Fruit fly (Drosophila melanogaster): ENCODE results near the gene hyd.

The hyd gene

DNA sequence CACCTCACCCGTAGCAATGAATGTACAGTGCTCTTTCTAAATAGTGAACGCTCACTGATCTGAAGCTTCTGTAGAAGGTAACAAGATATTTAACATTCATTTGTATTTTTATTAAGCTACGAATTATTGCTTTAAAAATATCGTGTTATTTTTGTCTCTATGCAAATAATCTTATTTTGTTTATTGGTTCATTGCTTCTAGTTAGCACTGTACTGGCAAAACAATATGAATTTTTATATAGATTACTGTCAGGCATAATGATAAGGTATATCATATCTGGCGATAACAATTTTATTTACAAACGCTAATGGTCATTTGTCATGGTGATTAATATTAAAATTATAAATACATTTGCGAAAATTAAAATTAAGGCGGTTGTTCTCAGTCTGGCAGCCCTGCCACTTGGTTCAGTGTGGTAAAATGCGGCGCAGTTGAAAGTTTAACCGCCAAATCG is 46.1 kb upstream of the hyd start, which contains the start of gene CG9471:
Gene CG9471, minus strand, starts transcription at position 24 of the 454 bp plus-strand sequence.
- TF ChIP-seq br (GFP tag; optimal IDR thresholded peaks at IDR 0.05) (peak; percentile 97), HLH106 (tag; optimal IDR thresholded peaks at IDR 0.05) (peak; percentile 95), Jra (GFP tag; optimal IDR thresholded peaks at IDR 0.05) (peak; percentile 97), h (GFP tag; optimal IDR thresholded peaks at IDR 0.05) (peak; percentile 99), Rel (GFP tag; optimal IDR thresholded peaks at IDR 0.05) (peak; percentile 89), Rel (tag; optimal IDR thresholded peaks at IDR 0.05) (peak; percentile 87), Dif (GFP tag; optimal IDR thresholded peaks at IDR 0.05; ENCODE audit: partially characterized antibody) (no peak), Abd-B (GFP tag; optimal IDR thresholded peaks at IDR 0.05) (no peak), CG9705 (GFP tag; optimal IDR thresholded peaks at IDR 0.05) (peak; percentile 88), Hr78 (GFP tag; optimal IDR thresholded peaks at IDR 0.05) (no peak), Mio (GFP tag; optimal IDR thresholded peaks at IDR 0.05) (peak; percentile 73), jim (GFP tag; optimal IDR thresholded peaks at IDR 0.05) (peak; percentile 5), pan (optimal IDR thresholded peaks at IDR 0.05) (no peak), sage (GFP tag; optimal IDR thresholded peaks at IDR 0.05) (peak; percentile 95), brk (GFP tag; optimal IDR thresholded peaks at IDR 0.05) (no peak), ey (GFP tag; optimal IDR thresholded peaks at IDR 0.05) (peak; percentile 98), usp (GFP tag; optimal IDR thresholded peaks at IDR 0.05) (no peak), psq (GFP tag; optimal IDR thresholded peaks at IDR 0.05) (peak; percentile 94), Myc (optimal IDR thresholded peaks at IDR 0.05) (no peak), CrebA (GFP tag; optimal IDR thresholded peaks at IDR 0.05; ENCODE audit: borderline replicate concordance) (no peak), CG32264 (GFP tag; optimal IDR thresholded peaks at IDR 0.05) (peak; percentile 92), GATAd (GFP tag; optimal IDR thresholded peaks at IDR 0.05) (peak; percentile 86), woc (GFP tag; optimal IDR thresholded peaks at IDR 0.05) (peak; percentile 97), Dfd (GFP tag; optimal IDR thresholded peaks at IDR 0.05) (no peak), dsf (GFP tag; optimal IDR thresholded peaks at IDR 0.05; ENCODE audit: borderline replicate concordance) (peak; percentile 87), tai (GFP tag; optimal IDR thresholded peaks at IDR 0.05) (no peak), lola (GFP tag; optimal IDR thresholded peaks at IDR 0.05) (no peak), OdsH (GFP tag; optimal IDR thresholded peaks at IDR 0.05) (peak; percentile 98), Hr83 (GFP tag; optimal IDR thresholded peaks at IDR 0.05; ENCODE audit: poor library complexity, severe bottlenecking) (peak; percentile 41), sv (GFP tag; optimal IDR thresholded peaks at IDR 0.05) (peak; percentile 91), fru (GFP tag; optimal IDR thresholded peaks at IDR 0.05) (peak; percentile 98), dmrt93B (GFP tag; optimal IDR thresholded peaks at IDR 0.05) (peak; percentile 82), Vsx2 (GFP tag; optimal IDR thresholded peaks at IDR 0.05; ENCODE audit: partially characterized antibody) (no peak), N (GFP tag; optimal IDR thresholded peaks at IDR 0.05) (no peak), Hnf4 (GFP tag; optimal IDR thresholded peaks at IDR 0.05) (peak; percentile 98), Sp1 (GFP tag; optimal IDR thresholded peaks at IDR 0.05) (peak; percentile 96), foxo (GFP tag; optimal IDR thresholded peaks at IDR 0.05) (peak; percentile 53 to 99), rgr (GFP tag; optimal IDR thresholded peaks at IDR 0.05) (peak; percentile 99), dl (GFP tag; optimal IDR thresholded peaks at IDR 0.05; ENCODE audit: insufficient read depth in 1 of 2, partially characterized antibody in 2 of 2) (no peak)

dm6 chr3R:9770127-9770526 is 44.7 kb upstream of the hyd start:
- TF ChIP-seq Dif (GFP tag; optimal IDR thresholded peaks at IDR 0.05; ENCODE audit: partially characterized antibody): no peak
- no peak for TF ChIP-seq sv (GFP tag; optimal IDR thresholded peaks at IDR 0.05)
- TF ChIP-seq OdsH (GFP tag; optimal IDR thresholded peaks at IDR 0.05): no peak
- TF ChIP-seq N (GFP tag; optimal IDR thresholded peaks at IDR 0.05): no peak
- no peak for TF ChIP-seq Jra (GFP tag; optimal IDR thresholded peaks at IDR 0.05)

DNA sequence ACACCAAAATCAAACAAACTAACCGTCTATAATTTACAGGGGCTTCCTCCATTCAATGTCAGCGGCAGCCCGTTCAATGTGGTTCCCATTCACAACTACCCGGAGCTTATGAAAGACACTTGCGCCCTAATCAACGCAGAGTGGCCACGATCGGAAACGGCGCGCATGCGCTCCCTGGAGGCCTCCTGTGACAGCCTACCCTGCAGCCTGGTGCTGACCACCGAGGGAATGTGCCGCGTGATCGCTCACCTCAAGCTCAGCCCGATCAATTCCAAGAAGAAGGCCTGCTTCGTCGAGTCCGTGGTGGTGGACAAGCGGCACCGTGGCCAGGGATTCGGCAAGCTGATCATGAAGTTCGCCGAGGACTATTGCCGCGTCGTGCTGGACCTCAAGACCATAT is 43.5 kb upstream of the hyd start, which contains the start of gene MED6:
Gene MED6, minus strand, starts transcription at position 101 of the 400 bp plus-strand sequence.
- TF ChIP-seq sv (GFP tag; optimal IDR thresholded peaks at IDR 0.05): no peak
- no peak for TF ChIP-seq ey (GFP tag; optimal IDR thresholded peaks at IDR 0.05)
- TF ChIP-seq Mio (GFP tag; optimal IDR thresholded peaks at IDR 0.05): no peak
- TF ChIP-seq Dfd (GFP tag; optimal IDR thresholded peaks at IDR 0.05): no peak
- no peak for TF ChIP-seq Rel (GFP tag; optimal IDR thresholded peaks at IDR 0.05)
- TF ChIP-seq Rel (tag; optimal IDR thresholded peaks at IDR 0.05): no peak
- no peak for TF ChIP-seq fru (GFP tag; optimal IDR thresholded peaks at IDR 0.05)
- TF ChIP-seq dsf (GFP tag; optimal IDR thresholded peaks at IDR 0.05; ENCODE audit: borderline replicate concordance): no peak
- no peak for TF ChIP-seq foxo (GFP tag; optimal IDR thresholded peaks at IDR 0.05)
- no peak for TF ChIP-seq Jra (GFP tag; optimal IDR thresholded peaks at IDR 0.05)
- no peak for TF ChIP-seq Dif (GFP tag; optimal IDR thresholded peaks at IDR 0.05; ENCODE audit: partially characterized antibody)
- TF ChIP-seq dmrt93B (GFP tag; optimal IDR thresholded peaks at IDR 0.05): no peak
- no peak for TF ChIP-seq Hr83 (GFP tag; optimal IDR thresholded peaks at IDR 0.05; ENCODE audit: poor library complexity, severe bottlenecking)
- no peak for TF ChIP-seq woc (GFP tag; optimal IDR thresholded peaks at IDR 0.05)
- no peak for TF ChIP-seq Abd-B (GFP tag; optimal IDR thresholded peaks at IDR 0.05)

Data from whole organism, wandering third instar larva.